Fruit fly (Drosophila melanogaster): ENCODE results near the gene mora.

DNA sequence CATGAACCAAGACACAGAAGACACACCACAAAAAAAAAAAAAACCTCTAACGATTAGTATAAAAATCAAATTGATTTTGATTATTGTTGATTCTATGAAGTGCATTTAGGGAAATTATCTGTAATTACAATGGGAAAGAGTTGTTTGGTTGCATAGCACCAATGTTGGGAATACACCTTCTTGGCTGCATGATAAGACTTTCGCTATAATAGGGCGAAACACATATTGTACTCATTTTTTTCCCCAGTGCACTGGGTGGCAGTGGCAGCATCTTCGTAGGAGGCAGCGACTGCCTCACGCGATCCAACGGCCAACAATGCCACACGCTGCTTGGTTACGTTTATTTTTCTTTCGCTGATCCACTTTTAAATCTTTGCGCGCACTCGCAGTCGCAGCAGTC lies 17.9 kb downstream of the mora start:
- no peak for TF ChIP-seq Sin3A (optimal IDR thresholded peaks at IDR 0.05)
- TF ChIP-seq insv (optimal IDR thresholded peaks at IDR 0.05) = no peak
- no peak for TF ChIP-seq Myc (optimal IDR thresholded peaks at IDR 0.05)

Measured in Kc167 (cell line).